Fruit fly (Drosophila melanogaster) whole organism, embryonic: ENCODE results near the gene foxo.

Experiments used
- Abd-B ChIP-seq: fragments of 200-800 bp; sonication (Bioruptor generic); optimal IDR thresholded peaks from 2 replicates; lab custom pipeline; 2018; ENCODE audit warnings: missing biosample characterization, mild to moderate bottlenecking, missing genetic modification characterization, moderate library complexity
- B-H2 ChIP-seq: fragments of 200-800 bp; sonication (Bioruptor generic); optimal IDR thresholded peaks from 2 replicates; lab custom pipeline; 2018; ENCODE audit warnings: missing biosample characterization, mild to moderate bottlenecking, missing genetic modification characterization
- CG10366 ChIP-seq: fragments of 200-800 bp; sonication (Bioruptor generic); IDR thresholded peaks from 2 replicates; pipeline ENCODE4 v1.3.6; 2022; ENCODE audit warnings: missing biosample characterization, missing genetic modification characterization
- CG10543 ChIP-seq: fragments of 200-800 bp; sonication (Bioruptor generic); optimal IDR thresholded peaks from 3 replicates; lab custom pipeline; 2017; ENCODE audit warnings: missing biosample characterization, mild to moderate bottlenecking, missing genetic modification characterization, moderate library complexity
- CG11085 ChIP-seq: fragments of 200-800 bp; sonication (Bioruptor generic); IDR thresholded peaks from 2 replicates; pipeline ENCODE4 v1.3.6; 2022; ENCODE audit warnings: missing biosample characterization, missing genetic modification characterization
- CG13894 ChIP-seq: fragments of 200-800 bp; sonication (Bioruptor generic); optimal IDR thresholded peaks from 3 replicates; lab custom pipeline; 2018; ENCODE audit warnings: missing biosample characterization, mild to moderate bottlenecking, missing genetic modification characterization, moderate library complexity
- CG15011 ChIP-seq: fragments of 200-800 bp; sonication (Bioruptor generic); optimal IDR thresholded peaks from 3 replicates; lab custom pipeline; 2018; ENCODE audit warnings: missing biosample characterization, mild to moderate bottlenecking, missing genetic modification characterization
- CG15479 ChIP-seq: fragments of 200-800 bp; sonication (Bioruptor generic); optimal IDR thresholded peaks from 3 replicates; lab custom pipeline; 2019; ENCODE audit warnings: missing biosample characterization, mild to moderate bottlenecking, missing genetic modification characterization, moderate library complexity
- CG15601 ChIP-seq: fragments of 200-800 bp; sonication (Bioruptor generic); optimal IDR thresholded peaks from 3 replicates; lab custom pipeline; 2019; ENCODE audit warnings: missing biosample characterization, mild to moderate bottlenecking, missing genetic modification characterization, moderate library complexity
- CG16815 ChIP-seq: fragments of 200-800 bp; sonication (Bioruptor generic); optimal IDR thresholded peaks from 3 replicates; lab custom pipeline; 2017; ENCODE audit warnings: missing biosample characterization, mild to moderate bottlenecking, missing genetic modification characterization
- CG17568 ChIP-seq: fragments of 200-800 bp; sonication (Bioruptor generic); optimal IDR thresholded peaks from 2 replicates; lab custom pipeline; 2018; ENCODE audit warnings: missing biosample characterization, mild to moderate bottlenecking, missing genetic modification characterization, moderate library complexity
- CG17912 ChIP-seq: fragments of 200-800 bp; sonication (Bioruptor generic); optimal IDR thresholded peaks from 2 replicates; lab custom pipeline; 2018; ENCODE audit warnings: missing biosample characterization, mild to moderate bottlenecking, missing genetic modification characterization
- CG18599 ChIP-seq: fragments of 200-800 bp; sonication (Bioruptor generic); optimal IDR thresholded peaks from 3 replicates; lab custom pipeline; 2017; ENCODE audit warnings: missing biosample characterization, missing genetic modification characterization, mild to moderate bottlenecking, moderate library complexity, missing genetic modification reagents
- CG34376 ChIP-seq: fragments of 200-800 bp; sonication (Bioruptor generic); optimal IDR thresholded peaks from 2 replicates; lab custom pipeline; 2018; ENCODE audit warnings: missing biosample characterization, mild to moderate bottlenecking, missing genetic modification characterization
- CG6254 ChIP-seq: fragments of 200-800 bp; sonication (Bioruptor generic); optimal IDR thresholded peaks from 3 replicates; lab custom pipeline; 2017; ENCODE audit warnings: mild to moderate bottlenecking, missing biosample characterization, missing genetic modification reagents, missing genetic modification characterization
- CG6813 ChIP-seq: fragments of 200-800 bp; sonication (Bioruptor generic); optimal IDR thresholded peaks from 2 replicates; lab custom pipeline; 2017; ENCODE audit warnings: missing biosample characterization, missing genetic modification characterization, mild to moderate bottlenecking, moderate library complexity, missing genetic modification reagents
- CG9727 ChIP-seq: fragments of 200-800 bp; sonication (Bioruptor generic); optimal IDR thresholded peaks from 3 replicates; lab custom pipeline; 2017; ENCODE audit warnings: missing biosample characterization, mild to moderate bottlenecking, missing genetic modification characterization
- Dip3 ChIP-seq: fragments of 200-800 bp; sonication (Bioruptor generic); optimal IDR thresholded peaks from 3 replicates; lab custom pipeline; 2016; ENCODE audit warnings: missing biosample characterization, missing genetic modification characterization
- HmgZ ChIP-seq: fragments of 200-800 bp; sonication (Bioruptor generic); optimal IDR thresholded peaks from 2 replicates; lab custom pipeline; 2018; ENCODE audit warnings: missing biosample characterization, mild to moderate bottlenecking, missing genetic modification characterization
- Hsf ChIP-seq: fragments of 200-800 bp; sonication (Bioruptor generic); optimal IDR thresholded peaks from 3 replicates; lab custom pipeline; 2016; ENCODE audit warnings: missing biosample characterization, missing genetic modification characterization
- Lim3 ChIP-seq: fragments of 200-800 bp; sonication (Bioruptor generic); IDR thresholded peaks from 2 replicates; pipeline ENCODE4 v1.3.6; 2022; ENCODE audit warnings: missing biosample characterization, missing genetic modification characterization
- Med ChIP-seq: fragments of 200-800 bp; sonication (Bioruptor generic); peaks from one replicate; lab custom pipeline; 2016; ENCODE audit warnings: missing biosample characterization, missing genetic modification characterization, mild to moderate bottlenecking, inconsistent platforms, moderate library complexity
- NFAT ChIP-seq: fragments of 200-800 bp; sonication (Bioruptor generic); IDR thresholded peaks from 2 replicates; pipeline ENCODE4 v1.3.6; 2022; ENCODE audit warnings: missing biosample characterization, missing genetic modification characterization
- Nf-YC ChIP-seq: fragments of 200-800 bp; optimal IDR thresholded peaks from 3 replicates; lab custom pipeline; 2019; ENCODE audit warnings: missing biosample characterization, mild to moderate bottlenecking, missing genetic modification characterization, moderate library complexity
- PHDP ChIP-seq: fragments of 200-800 bp; sonication (Bioruptor generic); optimal IDR thresholded peaks from 3 replicates; lab custom pipeline; 2018; ENCODE audit warnings: missing biosample characterization, mild to moderate bottlenecking, missing genetic modification characterization, moderate library complexity
- Rfx ChIP-seq: fragments of 200-800 bp; sonication (Bioruptor generic); IDR thresholded peaks from 2 replicates; pipeline ENCODE4 v1.3.6; 2022; ENCODE audit warnings: missing biosample characterization, missing genetic modification characterization
- Sry-δ ChIP-seq: fragments of 200-800 bp; sonication (Bioruptor generic); optimal IDR thresholded peaks from 2 replicates; lab custom pipeline; 2016; ENCODE audit warnings: missing biosample characterization, missing genetic modification characterization
- TFAM ChIP-seq: fragments of 200-800 bp; sonication (Bioruptor generic); optimal IDR thresholded peaks from 2 replicates; lab custom pipeline; 2017; ENCODE audit warnings: missing biosample characterization, missing genetic modification characterization, inconsistent platforms
- Taf1 ChIP-seq: fragments of 200-800 bp; sonication (Bioruptor generic); IDR thresholded peaks from 2 replicates; pipeline ENCODE4 v1.3.6; 2022; ENCODE audit warnings: missing biosample characterization, missing genetic modification characterization
- cato ChIP-seq: fragments of 200-800 bp; sonication (Bioruptor generic); optimal IDR thresholded peaks from 2 replicates; lab custom pipeline; 2016; ENCODE audit warnings: missing biosample characterization, missing genetic modification characterization, borderline replicate concordance
- cg ChIP-seq: fragments of 200-800 bp; sonication (Bioruptor generic); optimal IDR thresholded peaks from 3 replicates; lab custom pipeline; 2019; ENCODE audit warnings: missing biosample characterization, mild to moderate bottlenecking, missing genetic modification characterization, moderate library complexity
- chn ChIP-seq: fragments of 200-800 bp; sonication (Bioruptor generic); optimal IDR thresholded peaks from 2 replicates; lab custom pipeline; 2016; ENCODE audit warnings: missing biosample characterization, missing genetic modification characterization
- dpn ChIP-seq, 2 experiments: fragments of 200-800 bp; sonication (Bioruptor generic); optimal IDR thresholded peaks; 3 replicates each; lab custom pipeline; 2016; ENCODE audit warnings: missing biosample characterization in 2 of 2, missing genetic modification characterization in 2 of 2
- dysf ChIP-seq: fragments of 200-800 bp; sonication (Bioruptor generic); IDR thresholded peaks from 3 replicates; pipeline ENCODE4 v1.3.6; 2022; ENCODE audit warnings: missing biosample characterization, missing genetic modification characterization
- emc ChIP-seq: fragments of 200-800 bp; sonication (Bioruptor generic); optimal IDR thresholded peaks from 2 replicates; lab custom pipeline; 2016; ENCODE audit warnings: missing biosample characterization, missing genetic modification characterization
- gro ChIP-seq: fragments of 200-800 bp; sonication (Bioruptor generic); optimal IDR thresholded peaks from 2 replicates; lab custom pipeline; 2016; ENCODE audit warnings: missing biosample characterization, missing genetic modification characterization
- her ChIP-seq: fragments of 200-800 bp; sonication (Bioruptor generic); optimal IDR thresholded peaks from 2 replicates; lab custom pipeline; 2016; ENCODE audit warnings: missing biosample characterization, missing genetic modification characterization
- insv ChIP-seq, 2 experiments: fragments of 200-800 bp; sonication (Bioruptor generic); optimal IDR thresholded peaks; 3 replicates each; lab custom pipeline; 2016 to 2018; ENCODE audit warnings: missing biosample characterization in 2 of 2, missing genetic modification characterization in 2 of 2
- kni ChIP-seq: fragments of 200-800 bp; sonication (Bioruptor generic); optimal IDR thresholded peaks from 3 replicates; lab custom pipeline; 2017; ENCODE audit warnings: mild to moderate bottlenecking, missing biosample characterization, missing genetic modification reagents, missing genetic modification characterization
- lab ChIP-seq: fragments of 200-800 bp; sonication (Bioruptor generic); optimal IDR thresholded peaks from 3 replicates; lab custom pipeline; 2017; ENCODE audit warnings: missing biosample characterization, missing genetic modification characterization, mild to moderate bottlenecking, moderate library complexity, missing genetic modification reagents
- mirr ChIP-seq: fragments of 200-800 bp; sonication (Bioruptor generic); optimal IDR thresholded peaks from 3 replicates; lab custom pipeline; 2018; ENCODE audit warnings: missing biosample characterization, mild to moderate bottlenecking, missing genetic modification characterization
- nerfin-1 ChIP-seq: fragments of 200-800 bp; sonication (Bioruptor generic); optimal IDR thresholded peaks from 3 replicates; lab custom pipeline; 2019; ENCODE audit warnings: missing biosample characterization, mild to moderate bottlenecking, missing genetic modification characterization, moderate library complexity
- repo ChIP-seq: fragments of 200-800 bp; sonication (Bioruptor generic); optimal IDR thresholded peaks from 2 replicates; lab custom pipeline; 2016; ENCODE audit warnings: missing biosample characterization, missing genetic modification characterization
- sd ChIP-seq: fragments of 200-800 bp; sonication (Bioruptor generic); optimal IDR thresholded peaks from 3 replicates; lab custom pipeline; 2018; ENCODE audit warnings: missing biosample characterization, mild to moderate bottlenecking, missing genetic modification characterization, moderate library complexity
- stwl ChIP-seq: fragments of 200-800 bp; sonication (Bioruptor generic); optimal IDR thresholded peaks from 3 replicates; lab custom pipeline; 2018; ENCODE audit warnings: missing biosample characterization, mild to moderate bottlenecking, missing genetic modification characterization, moderate library complexity
- tap ChIP-seq: fragments of 200-800 bp; optimal IDR thresholded peaks from 3 replicates; lab custom pipeline; 2019; ENCODE audit warnings: missing biosample characterization, mild to moderate bottlenecking, missing genetic modification characterization, moderate library complexity
- vfl ChIP-seq: fragments of 200-800 bp; sonication (Bioruptor generic); optimal IDR thresholded peaks from 2 replicates; lab custom pipeline; 2016; ENCODE audit warnings: missing biosample characterization, missing genetic modification characterization

The foxo gene

dm6 chr3R:14024187-14024918, 32.4 kb upstream of the foxo start (continued):
- peak; percentile 32 for TF ChIP-seq Nf-YC (tag; lab: Kevin White, UChicago)
- peak; percentile 89 for TF ChIP-seq sd (tag; lab: Kevin White, UChicago)
- peak; percentile 56 for TF ChIP-seq lab (GFP tag; lab: Kevin White, UChicago)
- peak; percentile 61 for TF ChIP-seq Med (GFP tag; lab: Kevin White, UChicago)
- TF ChIP-seq CG16815 (GFP tag; lab: Kevin White, UChicago) = no peak
- peak; percentile 32 for TF ChIP-seq gro (GFP tag; lab: Kevin White, UChicago)
- TF ChIP-seq Rfx (GFP tag; lab: Robert Waterston, UW) = no peak
- TF ChIP-seq, all 482 proteins: peak for 21

- TF ChIP-seq cato (GFP tag; lab: Kevin White, UChicago) (no peak), dpn (GFP tag; optimal IDR thresholded peaks at IDR 0.05; lab: Kevin White, UChicago) (peak; percentile 1 to 31), PHDP (tag; lab: Kevin White, UChicago) (peak; percentile 30), Sry-δ (GFP tag; lab: Kevin White, UChicago) (peak; percentile 1), CG6813 (GFP tag; lab: Kevin White, UChicago) (peak; percentile 59), Abd-B (GFP tag; lab: Kevin White, UChicago) (peak; percentile 44), HmgZ (tag; lab: Kevin White, UChicago) (peak; percentile 69), vfl (GFP tag; lab: Kevin White, UChicago) (no peak), CG18599 (GFP tag; lab: Kevin White, UChicago) (peak; percentile 71), CG17912 (peak; percentile 44), CG11085 (GFP tag; lab: Robert Waterston, UW) (no peak), CG13894 (tag; lab: Kevin White, UChicago) (peak; percentile 28), NFAT (GFP tag; lab: Robert Waterston, UW) (peak; percentile 35; the same call in 1 of the 2 replicates), her (peak; percentile 18), CG15601 (tag; lab: Kevin White, UChicago) (peak; percentile 24), dysf (GFP tag; lab: Robert Waterston, UW) (peak; percentile 16; the same call in 1 of the 3 replicates), kni (GFP tag; lab: Kevin White, UChicago) (peak; percentile 59), CG17568 (GFP tag; lab: Kevin White, UChicago) (peak; percentile 22), TFAM (GFP tag; lab: Kevin White, UChicago) (no peak), tap (tag; lab: Kevin White, UChicago) (peak; percentile 26), CG15011 (GFP tag; lab: Kevin White, UChicago) (no peak), CG9727 (peak; percentile 35), CG34376 (GFP tag; lab: Kevin White, UChicago) (peak; percentile 57), B-H2 (GFP tag; lab: Kevin White, UChicago) (peak; percentile 33), repo (GFP tag; lab: Kevin White, UChicago) (no peak), CG15479 (GFP tag; lab: Kevin White, UChicago) (no peak), CG6254 (GFP tag; lab: Kevin White, UChicago) (peak; percentile 36), emc (GFP tag; lab: Kevin White, UChicago) (no peak), CG10543 (GFP tag; lab: Kevin White, UChicago) (peak; percentile 82), cg (GFP tag; lab: Kevin White, UChicago) (peak; percentile 1), Taf1 (0 out of 2 replicates have a peak, but pooled peaks have one; percentile 25), CG10366 (no peak), Hsf (peak; percentile 31), mirr (peak; percentile 91), stwl (tag; lab: Kevin White, UChicago) (peak; percentile 4), chn (GFP tag; lab: Kevin White, UChicago) (peak; percentile 13), nerfin-1 (tag; lab: Kevin White, UChicago) (peak; percentile 5), Dip3 (GFP tag; lab: Kevin White, UChicago) (peak; percentile 56), insv (GFP tag; optimal IDR thresholded peaks at IDR 0.05; lab: Kevin White, UChicago) (no peak), Lim3 (GFP tag; lab: Robert Waterston, UW) (no peak)
These were observed 31.8 kb upstream of the foxo start for dm6 chr3R:14024919-14025387.
